Worm (Caenorhabditis elegans) whole organism, late embryonic: ENCODE results near the gene epn-1.
A peak's percentile ranks its signal among the peaks of the same experiment; 100 is the strongest.

Source experiments
- C08G9.2 ChIP-seq: sonication (generic microtip); optimal IDR thresholded peaks from 2 replicates; lab custom pipeline; 2016; ENCODE audit warnings: mild to moderate bottlenecking, missing genetic modification characterization, moderate library complexity, missing compliant biosample characterization
- C38D4.7 ChIP-seq: fragments of 200-800 bp; sonication (Bioruptor generic); optimal IDR thresholded peaks from 2 replicates; lab custom pipeline; 2018; ENCODE audit warnings: mild to moderate bottlenecking, missing genetic modification characterization, moderate library complexity, missing compliant biosample characterization
- K02D7.2 ChIP-seq: sonication (generic microtip); optimal IDR thresholded peaks from 2 replicates; lab custom pipeline; 2017; ENCODE audit warnings: mild to moderate bottlenecking, missing genetic modification characterization, missing compliant biosample characterization
- K09A11.1 ChIP-seq: sonication (generic microtip); optimal IDR thresholded peaks from 2 replicates; lab custom pipeline; 2017; ENCODE audit warnings: antibody characterized with exemption, mild to moderate bottlenecking, missing genetic modification characterization, missing compliant biosample characterization; ENCODE audit not compliant: insufficient read depth
- ama-1 ChIP-seq: fragments of 150-350 bp; optimal IDR thresholded peaks from 2 replicates; lab custom pipeline; 2014
- ceh-18 ChIP-seq: sonication (generic microtip); optimal IDR thresholded peaks from 2 replicates; lab custom pipeline; 2016; ENCODE audit warnings: missing genetic modification characterization, missing compliant biosample characterization
- ceh-2 ChIP-seq: sonication (generic microtip); optimal IDR thresholded peaks from 2 replicates; lab custom pipeline; 2016; ENCODE audit warnings: missing genotype, missing genetic modification characterization, missing compliant biosample characterization
- ceh-24 ChIP-seq: sonication (generic microtip); optimal IDR thresholded peaks from 2 replicates; lab custom pipeline; 2016; ENCODE audit warnings: mild to moderate bottlenecking, missing genetic modification characterization, missing compliant biosample characterization
- ceh-30 ChIP-seq: fragments of 150-350 bp; optimal IDR thresholded peaks from 2 replicates; lab custom pipeline; 2014; ENCODE audit warnings: missing biosample characterization, missing genetic modification characterization
- ceh-31 ChIP-seq: sonication (generic microtip); optimal IDR thresholded peaks from 2 replicates; lab custom pipeline; 2016; ENCODE audit warnings: missing genetic modification characterization, missing compliant biosample characterization
- ceh-34 ChIP-seq: sonication (generic microtip); optimal IDR thresholded peaks from 2 replicates; lab custom pipeline; 2016; ENCODE audit warnings: mild to moderate bottlenecking, missing genetic modification characterization, missing compliant biosample characterization
- dmd-4 ChIP-seq: sonication (generic microtip); optimal IDR thresholded peaks from 2 replicates; lab custom pipeline; 2016; ENCODE audit warnings: borderline replicate concordance, missing genetic modification characterization, missing compliant biosample characterization
- elt-2 ChIP-seq: sonication (generic microtip); optimal IDR thresholded peaks from 2 replicates; lab custom pipeline; 2016; ENCODE audit warnings: missing genetic modification reagents, missing genetic modification characterization, missing compliant biosample characterization
- fkh-10 ChIP-seq: fragments of 150-350 bp; optimal IDR thresholded peaks from 2 replicates; lab custom pipeline; 2014; ENCODE audit warnings: missing biosample characterization, missing genetic modification reagents, missing genetic modification characterization
- fkh-6 ChIP-seq: sonication (generic microtip); optimal IDR thresholded peaks from 2 replicates; lab custom pipeline; 2016; ENCODE audit warnings: missing genetic modification characterization, missing compliant biosample characterization
- hlh-15 ChIP-seq: sonication (generic microtip); optimal IDR thresholded peaks from 2 replicates; lab custom pipeline; 2016; ENCODE audit warnings: missing genetic modification characterization, missing compliant biosample characterization
- hlh-30 ChIP-seq: sonication (generic microtip); optimal IDR thresholded peaks from 2 replicates; lab custom pipeline; 2017; ENCODE audit warnings: antibody characterized with exemption, missing genetic modification characterization, missing compliant biosample characterization; ENCODE audit not compliant: insufficient read depth
- hlh-8 ChIP-seq: sonication (generic microtip); optimal IDR thresholded peaks from 2 replicates; lab custom pipeline; 2016; ENCODE audit warnings: missing genotype, missing genetic modification characterization, missing compliant biosample characterization
- lim-6 ChIP-seq: sonication (generic microtip); optimal IDR thresholded peaks from 2 replicates; lab custom pipeline; 2016; ENCODE audit warnings: missing genetic modification characterization, missing compliant biosample characterization
- madf-2 ChIP-seq: sonication (generic microtip); optimal IDR thresholded peaks from 2 replicates; lab custom pipeline; 2017; ENCODE audit warnings: missing genetic modification characterization, missing compliant biosample characterization
- nfya-1 ChIP-seq: sonication (generic microtip); optimal IDR thresholded peaks from 2 replicates; lab custom pipeline; 2017; ENCODE audit warnings: missing genetic modification characterization, mild to moderate bottlenecking, missing compliant biosample characterization, antibody characterized with exemption, moderate library complexity
- npax-4 ChIP-seq: sonication (generic microtip); optimal IDR thresholded peaks from 2 replicates; lab custom pipeline; 2016; ENCODE audit warnings: missing genetic modification characterization, missing compliant biosample characterization
- pag-3 ChIP-seq: sonication (generic microtip); optimal IDR thresholded peaks from 2 replicates; lab custom pipeline; 2016; ENCODE audit warnings: missing compliant biosample characterization, missing genetic modification characterization, borderline replicate concordance
- pha-2 ChIP-seq: sonication (generic microtip); optimal IDR thresholded peaks from 2 replicates; lab custom pipeline; 2017; ENCODE audit warnings: mild to moderate bottlenecking, missing genetic modification characterization, missing compliant biosample characterization
- pha-4 ChIP-seq: fragments of 150-350 bp; optimal IDR thresholded peaks from 2 replicates; lab custom pipeline; 2018; ENCODE audit warnings: missing biosample characterization, missing genetic modification reagents, missing genetic modification characterization
- pqm-1 ChIP-seq: sonication (generic microtip); optimal IDR thresholded peaks from 2 replicates; lab custom pipeline; 2016; ENCODE audit warnings: missing genetic modification characterization, missing compliant biosample characterization
- rnt-1 ChIP-seq: sonication (generic microtip); optimal IDR thresholded peaks from 2 replicates; lab custom pipeline; 2016; ENCODE audit warnings: missing genetic modification characterization, missing compliant biosample characterization
- sdc-2 ChIP-seq: sonication (generic microtip); optimal IDR thresholded peaks from 2 replicates; lab custom pipeline; 2016; ENCODE audit warnings: missing genotype, missing genetic modification characterization, missing compliant biosample characterization
- sox-2 ChIP-seq: fragments of 200-800 bp; sonication (Bioruptor generic); IDR thresholded peaks from 2 replicates; pipeline ENCODE4 v1.3.6; 2022; ENCODE audit warnings: missing genetic modification reagents, missing genetic modification characterization, missing compliant biosample characterization
- sox-4 ChIP-seq: sonication (generic microtip); optimal IDR thresholded peaks from 2 replicates; lab custom pipeline; 2017; ENCODE audit warnings: mild to moderate bottlenecking, missing genetic modification characterization, inconsistent platforms, missing compliant biosample characterization
- syd-9 ChIP-seq: sonication (generic microtip); optimal IDR thresholded peaks from 2 replicates; lab custom pipeline; 2016; ENCODE audit warnings: mild to moderate bottlenecking, missing genetic modification characterization, moderate library complexity, missing compliant biosample characterization
- tbx-2 ChIP-seq: sonication (generic microtip); optimal IDR thresholded peaks from 2 replicates; lab custom pipeline; 2016; ENCODE audit warnings: missing genetic modification characterization, missing compliant biosample characterization
- tbx-7 ChIP-seq: sonication (generic microtip); optimal IDR thresholded peaks from 2 replicates; lab custom pipeline; 2016; ENCODE audit warnings: missing genotype, missing genetic modification characterization, missing compliant biosample characterization
- unc-3 ChIP-seq, 2 experiments: fragments of 200-800 bp in 1 of 2; sonication (Bioruptor generic) in 1 of 2; sonication (generic microtip) in 1 of 2; conservative IDR thresholded peaks in 1 of 2; optimal IDR thresholded peaks in 1 of 2; 2 replicates each; pipeline versions ENCODE4 v1.3.6 to Lab custom; 2016 to 2022; ENCODE audit warnings: missing compliant biosample characterization in 2 of 2, missing genetic modification characterization in 2 of 2, missing genetic modification reagents in 1 of 2
- unc-42 ChIP-seq: sonication (generic microtip); optimal IDR thresholded peaks from 2 replicates; lab custom pipeline; 2016; ENCODE audit warnings: missing genotype, missing genetic modification characterization, missing compliant biosample characterization
- unc-55 ChIP-seq: sonication (generic microtip); optimal IDR thresholded peaks from 2 replicates; lab custom pipeline; 2017; ENCODE audit warnings: missing biosample characterization, missing genetic modification reagents, missing genetic modification characterization
- unc-86 ChIP-seq: sonication (generic microtip); optimal IDR thresholded peaks from 2 replicates; lab custom pipeline; 2016; ENCODE audit warnings: missing genetic modification characterization, missing compliant biosample characterization

Gene epn-1

DNA sequence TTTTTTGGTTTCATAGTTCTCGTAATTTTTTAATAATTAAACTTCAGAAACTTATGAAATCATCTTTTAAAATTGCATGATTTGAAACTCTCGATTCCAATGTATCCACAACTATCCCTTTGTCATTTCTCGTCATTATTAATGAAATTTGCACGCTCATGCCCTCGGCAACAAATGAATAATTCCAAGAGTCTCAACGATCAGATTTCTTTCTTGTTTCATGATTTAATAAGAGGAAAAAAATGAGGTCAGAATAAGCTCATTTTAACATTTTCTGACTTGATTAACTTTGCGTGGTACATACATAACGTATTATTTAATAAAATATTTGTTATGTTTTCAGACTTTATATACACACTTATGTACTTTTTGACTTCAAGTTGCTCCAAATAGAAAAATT lies 20.0 kb upstream of the epn-1 start:
- no peak for TF ChIP-seq ceh-2 (tag; lab: Kevin White, UChicago)
- TF ChIP-seq unc-3 (GFP tag; conservative IDR thresholded peaks at IDR 0.05; lab: Robert Waterston, UW), result no peak
- no peak for TF ChIP-seq unc-3 (tag; optimal IDR thresholded peaks at IDR 0.05; lab: Kevin White, UChicago)
- peak; percentile 71 for TF ChIP-seq unc-42 (tag; lab: Kevin White, UChicago)

DNA sequence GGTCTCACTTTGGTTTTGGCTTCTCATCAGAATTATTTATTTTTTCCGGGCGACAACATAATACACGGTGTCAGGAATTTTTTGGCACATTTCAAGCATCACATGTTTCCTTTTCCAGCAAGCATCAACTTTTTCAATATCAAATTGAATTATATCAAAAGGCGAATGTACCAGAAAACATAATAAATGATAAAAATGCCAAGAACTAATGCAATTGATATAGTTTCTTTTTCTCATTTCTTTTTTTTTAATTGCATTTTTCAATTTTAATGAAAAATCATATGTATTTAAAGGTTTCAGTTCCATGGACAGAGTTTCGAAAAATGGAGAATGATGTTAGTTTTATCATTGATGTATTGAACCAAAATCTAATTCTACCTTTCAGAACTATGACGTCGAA lies 13.2 kb upstream of the epn-1 start, which contains the start of gene dpf-2:
Gene dpf-2 (plus strand): TSS at position 301 of the 400 bp plus-strand sequence.
- TF ChIP-seq K09A11.1 (tag; lab: Kevin White, UChicago) (no peak), ceh-30 (tag; lab: Kevin White, UChicago) (no peak), pqm-1 (tag; lab: Kevin White, UChicago) (no peak), pha-4 (no peak), pag-3 (tag; lab: Kevin White, UChicago) (no peak), pha-2 (tag; lab: Kevin White, UChicago) (no peak), unc-55 (GFP tag; lab: Kevin White, UChicago) (no peak), ceh-24 (tag; lab: Kevin White, UChicago) (no peak), tbx-2 (no peak)

DNA sequence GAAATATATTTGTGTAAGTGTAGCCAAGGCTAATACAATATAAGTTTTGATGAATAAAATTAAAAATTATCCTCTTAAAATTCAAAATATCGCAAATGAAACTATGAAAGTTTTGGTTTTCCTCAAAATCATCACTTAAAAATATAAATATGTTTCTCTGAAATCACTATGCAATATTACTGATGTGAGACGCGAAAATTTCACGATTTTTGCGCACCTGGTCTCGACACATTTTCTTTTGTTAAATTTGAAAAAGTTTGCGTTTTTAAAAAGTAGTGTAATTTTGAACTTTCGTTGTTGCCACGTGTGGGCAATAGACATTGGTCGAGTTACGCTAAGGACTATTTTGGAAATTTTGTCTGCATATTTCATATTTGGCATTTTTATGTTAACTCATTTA lies 10.5 kb upstream of the epn-1 start:
- TF ChIP-seq hlh-30 (no peak), dmd-4 (tag; lab: Kevin White, UChicago) (no peak), ceh-31 (tag; lab: Kevin White, UChicago) (no peak), unc-3 (GFP tag; conservative IDR thresholded peaks at IDR 0.05; lab: Robert Waterston, UW) (no peak), unc-3 (tag; optimal IDR thresholded peaks at IDR 0.05; lab: Kevin White, UChicago) (no peak), sox-2 (GFP tag; lab: Robert Waterston, UW) (no peak), fkh-10 (no peak), rnt-1 (no peak), tbx-7 (tag; lab: Kevin White, UChicago) (no peak), ama-1 (lab: Kevin White, UChicago) (no peak), npax-4 (tag; lab: Kevin White, UChicago) (no peak), C08G9.2 (tag; lab: Kevin White, UChicago) (no peak), C38D4.7 (no peak), unc-86 (no peak), tbx-2 (no peak), madf-2 (tag; lab: Kevin White, UChicago) (no peak), sox-4 (tag; lab: Kevin White, UChicago) (no peak), syd-9 (tag; lab: Kevin White, UChicago) (no peak), hlh-15 (tag; lab: Kevin White, UChicago) (no peak), fkh-6 (tag; lab: Kevin White, UChicago) (no peak), ceh-18 (tag; lab: Kevin White, UChicago) (no peak)

DNA sequence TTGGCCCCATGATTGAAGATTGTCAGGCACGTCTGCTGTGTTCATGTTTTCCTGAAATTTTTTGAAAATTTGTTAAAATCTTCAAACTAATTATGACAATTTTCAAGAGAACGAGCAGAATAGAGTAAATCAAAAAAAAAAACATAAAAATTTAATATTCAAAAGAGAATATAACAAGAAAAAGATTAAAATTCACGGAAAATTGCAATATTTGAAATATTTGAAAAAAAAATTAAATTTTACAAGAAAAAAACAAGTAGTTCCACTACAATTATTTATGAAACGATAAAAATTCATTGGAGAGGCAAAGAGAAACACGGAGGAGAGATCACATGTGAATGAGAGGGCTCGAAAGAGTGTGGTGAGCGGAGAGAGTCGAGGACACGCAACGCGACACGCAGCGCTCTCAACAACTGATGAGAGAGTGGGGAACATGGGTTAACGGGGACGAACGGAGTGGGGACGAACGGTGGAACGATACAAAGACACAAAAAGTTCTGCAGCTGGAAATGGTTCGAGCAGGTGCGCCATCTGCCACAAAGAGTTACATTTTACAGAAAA lies 6.3 kb upstream of the epn-1 start, which contains the start of gene mbk-1:
Gene mbk-1 (minus strand): TSS at position 51 of the 561 bp plus-strand sequence.
- no peak for TF ChIP-seq K02D7.2 (tag; lab: Kevin White, UChicago)
- peak; percentile 11 for TF ChIP-seq elt-2
- peak; percentile 75 for TF ChIP-seq nfya-1 (tag; lab: Kevin White, UChicago)
- peak; percentile 28 for TF ChIP-seq unc-42 (tag; lab: Kevin White, UChicago)
- peak; percentile 38 for TF ChIP-seq ceh-18 (tag; lab: Kevin White, UChicago)
- TF ChIP-seq unc-3 (GFP tag; conservative IDR thresholded peaks at IDR 0.05; lab: Robert Waterston, UW), result no peak
- no peak for TF ChIP-seq unc-3 (tag; optimal IDR thresholded peaks at IDR 0.05; lab: Kevin White, UChicago)
- peak; percentile 67 for TF ChIP-seq tbx-2
- TF ChIP-seq ceh-31 (tag; lab: Kevin White, UChicago), result peak; percentile 52
- TF ChIP-seq hlh-30, result peak; percentile 93
- TF ChIP-seq pha-4, result no peak
- TF ChIP-seq lim-6 (tag; lab: Kevin White, UChicago), result no peak
- TF ChIP-seq syd-9 (tag; lab: Kevin White, UChicago), result peak; percentile 8
- peak; percentile 40 for TF ChIP-seq ceh-2 (tag; lab: Kevin White, UChicago)
- TF ChIP-seq sdc-2 (tag; lab: Kevin White, UChicago), result peak; percentile 76
- peak; percentile 78 for TF ChIP-seq unc-55 (GFP tag; lab: Kevin White, UChicago)
- TF ChIP-seq hlh-8, result peak; percentile 0
- TF ChIP-seq ceh-34, result peak; percentile 65
